Fruit fly (Drosophila melanogaster): ENCODE results near the gene CG11396.

The CG11396 gene

dm6 chr3L:20771891-20772646 is 15.9 kb downstream of the CG11396 start:
- TF ChIP-seq tj (GFP tag; optimal IDR thresholded peaks at IDR 0.05): no peak
- peak; percentile 70 for TF ChIP-seq CG7101 (tag; optimal IDR thresholded peaks at IDR 0.05)
- TF ChIP-seq ovo (GFP tag; optimal IDR thresholded peaks at IDR 0.05): no peak
- TF ChIP-seq CG11617 (GFP tag; optimal IDR thresholded peaks at IDR 0.05): peak; percentile 47
- peak; percentile 39 for TF ChIP-seq CG1620 (GFP tag; optimal IDR thresholded peaks at IDR 0.05)
- TF ChIP-seq CG5204 (GFP tag; optimal IDR thresholded peaks at IDR 0.05): no peak
- TF ChIP-seq CG33017 (tag; optimal IDR thresholded peaks at IDR 0.05): peak; percentile 65
- TF ChIP-seq CG7045 (GFP tag; optimal IDR thresholded peaks at IDR 0.05): peak; percentile 65
- TF ChIP-seq pad (GFP tag; optimal IDR thresholded peaks at IDR 0.05): no peak
- TF ChIP-seq CG12768 (GFP tag; optimal IDR thresholded peaks at IDR 0.05): peak; percentile 50
- peak; percentile 22 for TF ChIP-seq Mnt (GFP tag; optimal IDR thresholded peaks at IDR 0.05)
- TF ChIP-seq Clk (GFP tag; optimal IDR thresholded peaks at IDR 0.05): peak; percentile 31
- peak; percentile 90 for TF ChIP-seq kay (GFP tag; ENCODE audit: borderline replicate concordance)
- no peak for TF ChIP-seq Hr96 (GFP tag; optimal IDR thresholded peaks at IDR 0.05)
- TF ChIP-seq toe (GFP tag; optimal IDR thresholded peaks at IDR 0.05): no peak
- no peak for TF ChIP-seq cic (GFP tag; optimal IDR thresholded peaks at IDR 0.05)
- no peak for TF ChIP-seq cnc (optimal IDR thresholded peaks at IDR 0.05)
- peak; percentile 58 for TF ChIP-seq CG14711 (tag; optimal IDR thresholded peaks at IDR 0.05)
- peak; percentile 85 for TF ChIP-seq bab1 (GFP tag; optimal IDR thresholded peaks at IDR 0.05)
- TF ChIP-seq Crg-1 (GFP tag; optimal IDR thresholded peaks at IDR 0.05): peak; percentile 30

dm6 chr3L:20771001-20771890 is 16.7 kb downstream of the CG11396 start, which contains the start of the genes CG4042 and Pitslre:
Gene CG4042, minus strand, starts transcription at chr3L:20771507.
Gene Pitslre, plus strand, starts transcription at chr3L:20771528.
- TF ChIP-seq tj (GFP tag; optimal IDR thresholded peaks at IDR 0.05) (peak; percentile 2), CG11617 (GFP tag; optimal IDR thresholded peaks at IDR 0.05) (no peak), CG14711 (tag; optimal IDR thresholded peaks at IDR 0.05) (no peak), Mnt (GFP tag; optimal IDR thresholded peaks at IDR 0.05) (peak; percentile 77), Clk (GFP tag; optimal IDR thresholded peaks at IDR 0.05) (no peak), cnc (optimal IDR thresholded peaks at IDR 0.05) (no peak), pad (GFP tag; optimal IDR thresholded peaks at IDR 0.05) (no peak), toe (GFP tag; optimal IDR thresholded peaks at IDR 0.05) (peak; percentile 63), Hr96 (GFP tag; optimal IDR thresholded peaks at IDR 0.05) (no peak), ovo (GFP tag; optimal IDR thresholded peaks at IDR 0.05) (no peak), CG1620 (GFP tag; optimal IDR thresholded peaks at IDR 0.05) (peak; percentile 13), cic (GFP tag; optimal IDR thresholded peaks at IDR 0.05) (no peak), CG33017 (tag; optimal IDR thresholded peaks at IDR 0.05) (no peak), CG7101 (tag; optimal IDR thresholded peaks at IDR 0.05) (peak; percentile 9), CG5204 (GFP tag; optimal IDR thresholded peaks at IDR 0.05) (no peak), CG7045 (GFP tag; optimal IDR thresholded peaks at IDR 0.05) (no peak), kay (GFP tag; ENCODE audit: borderline replicate concordance) (peak; percentile 66), bab1 (GFP tag; optimal IDR thresholded peaks at IDR 0.05) (no peak), CG12768 (GFP tag; optimal IDR thresholded peaks at IDR 0.05) (no peak), Crg-1 (GFP tag; optimal IDR thresholded peaks at IDR 0.05) (peak; percentile 28)

- no peak for TF ChIP-seq Clk (GFP tag; optimal IDR thresholded peaks at IDR 0.05)
- TF ChIP-seq CG5204 (GFP tag; optimal IDR thresholded peaks at IDR 0.05): no peak
- TF ChIP-seq Hr96 (GFP tag; optimal IDR thresholded peaks at IDR 0.05): no peak
- no peak for TF ChIP-seq CG7045 (GFP tag; optimal IDR thresholded peaks at IDR 0.05)
- no peak for TF ChIP-seq pad (GFP tag; optimal IDR thresholded peaks at IDR 0.05)
- TF ChIP-seq CG7101 (tag; optimal IDR thresholded peaks at IDR 0.05): no peak
- no peak for TF ChIP-seq ovo (GFP tag; optimal IDR thresholded peaks at IDR 0.05)
- TF ChIP-seq toe (GFP tag; optimal IDR thresholded peaks at IDR 0.05): no peak
- no peak for TF ChIP-seq tj (GFP tag; optimal IDR thresholded peaks at IDR 0.05)
- no peak for TF ChIP-seq cnc (optimal IDR thresholded peaks at IDR 0.05)
- TF ChIP-seq cic (GFP tag; optimal IDR thresholded peaks at IDR 0.05): no peak
- no peak for TF ChIP-seq CG33017 (tag; optimal IDR thresholded peaks at IDR 0.05)
- no peak for TF ChIP-seq CG12768 (GFP tag; optimal IDR thresholded peaks at IDR 0.05)
- TF ChIP-seq CG1620 (GFP tag; optimal IDR thresholded peaks at IDR 0.05): no peak
- TF ChIP-seq Crg-1 (GFP tag; optimal IDR thresholded peaks at IDR 0.05): no peak
- peak; percentile 17 for TF ChIP-seq CG11617 (GFP tag; optimal IDR thresholded peaks at IDR 0.05)
- TF ChIP-seq bab1 (GFP tag; optimal IDR thresholded peaks at IDR 0.05): peak; percentile 17
- TF ChIP-seq kay (GFP tag; ENCODE audit: borderline replicate concordance): peak; percentile 66
- TF ChIP-seq CG14711 (tag; optimal IDR thresholded peaks at IDR 0.05): no peak
- TF ChIP-seq Mnt (GFP tag; optimal IDR thresholded peaks at IDR 0.05): peak; percentile 18
These were observed 18.6 kb downstream of the CG11396 start, which contains the start of the genes CG4074 and CG4186 for dm6 chr3L:20769350-20769749. Gene CG4074, minus strand, starts transcription at chr3L:20769500. Gene CG4186, plus strand, starts transcription at chr3L:20769586.

- TF ChIP-seq Mnt (GFP tag; optimal IDR thresholded peaks at IDR 0.05): no peak
- no peak for TF ChIP-seq toe (GFP tag; optimal IDR thresholded peaks at IDR 0.05)
- TF ChIP-seq CG1620 (GFP tag; optimal IDR thresholded peaks at IDR 0.05): no peak
- no peak for TF ChIP-seq CG11617 (GFP tag; optimal IDR thresholded peaks at IDR 0.05)
- no peak for TF ChIP-seq pad (GFP tag; optimal IDR thresholded peaks at IDR 0.05)
- no peak for TF ChIP-seq CG5204 (GFP tag; optimal IDR thresholded peaks at IDR 0.05)
- no peak for TF ChIP-seq CG7101 (tag; optimal IDR thresholded peaks at IDR 0.05)
- no peak for TF ChIP-seq Hr96 (GFP tag; optimal IDR thresholded peaks at IDR 0.05)
- no peak for TF ChIP-seq CG7045 (GFP tag; optimal IDR thresholded peaks at IDR 0.05)
- TF ChIP-seq Crg-1 (GFP tag; optimal IDR thresholded peaks at IDR 0.05): no peak
- no peak for TF ChIP-seq CG14711 (tag; optimal IDR thresholded peaks at IDR 0.05)
- TF ChIP-seq CG12768 (GFP tag; optimal IDR thresholded peaks at IDR 0.05): no peak
- TF ChIP-seq Clk (GFP tag; optimal IDR thresholded peaks at IDR 0.05): no peak
- no peak for TF ChIP-seq cnc (optimal IDR thresholded peaks at IDR 0.05)
- TF ChIP-seq tj (GFP tag; optimal IDR thresholded peaks at IDR 0.05): no peak
- no peak for TF ChIP-seq cic (GFP tag; optimal IDR thresholded peaks at IDR 0.05)
- no peak for TF ChIP-seq ovo (GFP tag; optimal IDR thresholded peaks at IDR 0.05)
- TF ChIP-seq kay (GFP tag; ENCODE audit: borderline replicate concordance): no peak
- TF ChIP-seq CG33017 (tag; optimal IDR thresholded peaks at IDR 0.05): no peak
These were observed 20.7 kb downstream of the CG11396 start for dm6 chr3L:20767227-20767626.

All from whole organism, adult.